Worm (Caenorhabditis elegans) whole organism, young adult: ENCODE data around the gene lin-12.
A peak's percentile ranks its signal among the peaks of the same experiment; 100 is the strongest.

Experiments used
- B0019.2 ChIP-seq: fragments of 200-800 bp; sonication (Bioruptor generic); conservative IDR thresholded peaks from 2 replicates; pipeline ENCODE4 v1.3.6; 2022; ENCODE audit warnings: missing genetic modification reagents, missing genetic modification characterization, missing compliant biosample characterization
- B0035.1 ChIP-seq: sonication (generic microtip); optimal IDR thresholded peaks from 2 replicates; lab custom pipeline; 2016; ENCODE audit warnings: missing genetic modification characterization, mild to moderate bottlenecking, missing compliant biosample characterization, missing genotype, missing genetic modification reagents
- B0261.1 ChIP-seq: sonication (generic microtip); optimal IDR thresholded peaks from 2 replicates; lab custom pipeline; 2016; ENCODE audit warnings: mild to moderate bottlenecking, missing genetic modification characterization, moderate library complexity, missing compliant biosample characterization
- B0336.3 ChIP-seq: fragments of 200-800 bp; sonication (Bioruptor generic); IDR thresholded peaks from 2 replicates; pipeline ENCODE4 v1.3.6; 2022; ENCODE audit warnings: missing genetic modification characterization, missing compliant biosample characterization
- F22D6.2 ChIP-seq: sonication (generic microtip); optimal IDR thresholded peaks from 2 replicates; lab custom pipeline; 2016; ENCODE audit warnings: mild to moderate bottlenecking, missing genetic modification characterization, missing compliant biosample characterization
- T07F8.4 ChIP-seq: sonication (generic microtip); optimal IDR thresholded peaks from 2 replicates; lab custom pipeline; 2016; ENCODE audit warnings: mild to moderate bottlenecking, missing genetic modification characterization, moderate library complexity, missing compliant biosample characterization
- Y56A3A.18 ChIP-seq: fragments of 200-800 bp; sonication (Bioruptor generic); IDR thresholded peaks from 2 replicates; pipeline ENCODE4 v1.3.6; 2022; ENCODE audit warnings: missing genetic modification reagents, missing genetic modification characterization, missing compliant biosample characterization
- Y67H2A.10 ChIP-seq: fragments of 200-800 bp; sonication (Bioruptor generic); conservative IDR thresholded peaks from 2 replicates; pipeline ENCODE4 v1.3.6; 2022; ENCODE audit warnings: missing genetic modification reagents, missing genetic modification characterization, missing compliant biosample characterization
- Y79H2A.3 ChIP-seq: fragments of 200-800 bp; sonication (Bioruptor generic); conservative IDR thresholded peaks from 2 replicates; pipeline ENCODE4 v1.3.6; 2022; ENCODE audit warnings: missing genetic modification reagents, missing genetic modification characterization, missing compliant biosample characterization
- akir-1 ChIP-seq: fragments of 200-800 bp; sonication (Bioruptor generic); optimal IDR thresholded peaks from 2 replicates; lab custom pipeline; 2018; ENCODE audit warnings: mild to moderate bottlenecking, missing genetic modification characterization, moderate library complexity, missing compliant biosample characterization
- atf-7 ChIP-seq: sonication (generic microtip); optimal IDR thresholded peaks from 2 replicates; lab custom pipeline; 2017; ENCODE audit warnings: mild to moderate bottlenecking, missing genetic modification characterization, missing compliant biosample characterization
- attf-5 ChIP-seq: fragments of 200-800 bp; sonication (Bioruptor generic); optimal IDR thresholded peaks from 2 replicates; lab custom pipeline; 2018; ENCODE audit warnings: mild to moderate bottlenecking, missing genetic modification characterization, missing compliant biosample characterization
- ccch-3 ChIP-seq: fragments of 200-800 bp; sonication (Bioruptor generic); optimal IDR thresholded peaks from 2 replicates; lab custom pipeline; 2018; ENCODE audit warnings: mild to moderate bottlenecking, missing genetic modification characterization, missing compliant biosample characterization
- die-1 ChIP-seq: sonication (generic microtip); optimal IDR thresholded peaks from 2 replicates; lab custom pipeline; 2016; ENCODE audit warnings: missing genotype, mild to moderate bottlenecking, missing genetic modification characterization, missing compliant biosample characterization
- dpff-1 ChIP-seq: sonication (generic microtip); optimal IDR thresholded peaks from 2 replicates; lab custom pipeline; 2017; ENCODE audit warnings: mild to moderate bottlenecking, missing genetic modification characterization, missing compliant biosample characterization
- dpl-1 ChIP-seq: fragments of 150-350 bp; optimal IDR thresholded peaks from 2 replicates; lab custom pipeline; 2014; ENCODE audit warnings: missing biosample characterization, missing genetic modification reagents, missing genetic modification characterization
- egl-44 ChIP-seq: fragments of 200-800 bp; sonication (Bioruptor generic); IDR thresholded peaks from 2 replicates; pipeline ENCODE4 v1.3.6; 2022; ENCODE audit warnings: missing genetic modification reagents, missing genetic modification characterization, missing compliant biosample characterization
- egrh-3 ChIP-seq: fragments of 200-800 bp; sonication (Bioruptor generic); IDR thresholded peaks from 2 replicates; pipeline ENCODE4 v1.3.6; 2022; ENCODE audit warnings: missing genetic modification reagents, missing genetic modification characterization, missing compliant biosample characterization
- him-1 ChIP-seq: sonication (generic microtip); optimal IDR thresholded peaks from 2 replicates; lab custom pipeline; 2016; ENCODE audit warnings: missing genotype, missing genetic modification reagents, missing genetic modification characterization, missing compliant biosample characterization
- hlh-12 ChIP-seq: sonication (generic microtip); optimal IDR thresholded peaks from 2 replicates; lab custom pipeline; 2016; ENCODE audit warnings: missing genetic modification characterization, missing compliant biosample characterization
- hrde-1 ChIP-seq: sonication (generic microtip); optimal IDR thresholded peaks from 2 replicates; lab custom pipeline; 2016; ENCODE audit warnings: missing genetic modification characterization, mild to moderate bottlenecking, missing compliant biosample characterization, moderate library complexity, missing genotype, missing genetic modification reagents, borderline replicate concordance
- hsf-1 ChIP-seq: fragments of 200-800 bp; sonication (Bioruptor generic); IDR thresholded peaks from 2 replicates; pipeline ENCODE4 v1.3.6; 2022; ENCODE audit warnings: missing genetic modification reagents, missing genetic modification characterization, missing compliant biosample characterization
- lag-1 ChIP-seq: fragments of 200-800 bp; sonication (Bioruptor generic); IDR thresholded peaks from 2 replicates; pipeline ENCODE4 v1.3.6; 2022; ENCODE audit warnings: missing genetic modification reagents, missing genetic modification characterization, missing compliant biosample characterization
- let-607 ChIP-seq, 2 experiments: fragments of 200-800 bp in 1 of 2; sonication (Bioruptor generic) in 1 of 2; sonication (generic microtip) in 1 of 2; optimal IDR thresholded peaks; 2 replicates each; lab custom pipeline; 2016 to 2018; ENCODE audit warnings: mild to moderate bottlenecking in 2 of 2, missing compliant biosample characterization in 2 of 2, missing genetic modification characterization in 2 of 2, moderate library complexity in 2 of 2, missing genotype in 1 of 2
- lin-26 ChIP-seq: fragments of 200-800 bp; sonication (Bioruptor generic); IDR thresholded peaks from 2 replicates; pipeline ENCODE4 v1.3.6; 2022; ENCODE audit warnings: missing genetic modification reagents, missing genetic modification characterization, missing compliant biosample characterization
- lin-40 ChIP-seq: sonication (generic microtip); optimal IDR thresholded peaks from 2 replicates; lab custom pipeline; 2016; ENCODE audit warnings: missing genetic modification characterization, mild to moderate bottlenecking, missing compliant biosample characterization, missing genotype, missing genetic modification reagents
- lin-54 ChIP-seq: fragments of 200-800 bp; sonication (Bioruptor generic); optimal IDR thresholded peaks from 2 replicates; lab custom pipeline; 2018; ENCODE audit warnings: mild to moderate bottlenecking, missing genetic modification characterization, missing compliant biosample characterization
- lsy-27 ChIP-seq: sonication (generic microtip); optimal IDR thresholded peaks from 2 replicates; lab custom pipeline; 2017; ENCODE audit warnings: missing genetic modification characterization, mild to moderate bottlenecking, missing compliant biosample characterization, antibody characterized with exemption, missing genotype, borderline replicate concordance; ENCODE audit not compliant: insufficient read depth
- madf-6 ChIP-seq: fragments of 200-800 bp; sonication (Bioruptor generic); IDR thresholded peaks from 2 replicates; pipeline ENCODE4 v1.3.6; 2022; ENCODE audit warnings: missing genetic modification reagents, missing genetic modification characterization, missing compliant biosample characterization
- nfya-1 ChIP-seq: sonication (generic microtip); optimal IDR thresholded peaks from 2 replicates; lab custom pipeline; 2017; ENCODE audit warnings: antibody characterized with exemption, missing compliant biosample characterization, missing genetic modification characterization, borderline replicate concordance; ENCODE audit not compliant: insufficient read depth
- nfya-2 ChIP-seq: fragments of 200-800 bp; sonication (Bioruptor generic); IDR thresholded peaks from 2 replicates; pipeline ENCODE4 v1.3.6; 2022; ENCODE audit warnings: missing genetic modification reagents, missing genetic modification characterization, missing compliant biosample characterization
- nfyb-1 ChIP-seq: fragments of 200-800 bp; sonication (Bioruptor generic); IDR thresholded peaks from 2 replicates; pipeline ENCODE4 v1.3.6; 2022; ENCODE audit warnings: missing genetic modification reagents, missing genetic modification characterization, missing compliant biosample characterization
- nhr-179 ChIP-seq: sonication (generic microtip); optimal IDR thresholded peaks from 2 replicates; lab custom pipeline; 2016; ENCODE audit warnings: mild to moderate bottlenecking, missing genetic modification characterization, missing compliant biosample characterization
- nhr-90 ChIP-seq: sonication (generic microtip); optimal IDR thresholded peaks from 2 replicates; lab custom pipeline; 2016; ENCODE audit warnings: missing genotype, mild to moderate bottlenecking, missing genetic modification characterization, missing compliant biosample characterization
- pha-4 ChIP-seq: fragments of 150-350 bp; sonication (generic microtip); optimal IDR thresholded peaks from 2 replicates; lab custom pipeline; 2014; ENCODE audit warnings: missing biosample characterization, missing genetic modification reagents, missing genetic modification characterization
- rcor-1 ChIP-seq: fragments of 200-800 bp; sonication (Bioruptor generic); IDR thresholded peaks from 2 replicates; pipeline ENCODE4 v1.3.6; 2022; ENCODE audit warnings: missing genetic modification reagents, missing genetic modification characterization, missing compliant biosample characterization
- rpc-1 ChIP-seq, 2 experiments: fragments of 150-350 bp in 1 of 2; sonication (generic microtip) in 1 of 2; optimal IDR thresholded peaks; 2 replicates each; lab custom pipeline; 2014 to 2018; ENCODE audit warnings: missing biosample characterization in 1 of 2, missing genetic modification characterization in 1 of 2, missing genetic modification reagents in 1 of 2, missing genotype in 1 of 2
- sdz-38 ChIP-seq: sonication (generic microtip); optimal IDR thresholded peaks from 2 replicates; lab custom pipeline; 2016; ENCODE audit warnings: missing genotype, missing genetic modification characterization, missing compliant biosample characterization
- snpc-1.3 ChIP-seq: sonication (generic microtip); optimal IDR thresholded peaks from 2 replicates; lab custom pipeline; 2017; ENCODE audit warnings: missing genetic modification characterization, mild to moderate bottlenecking, missing compliant biosample characterization, antibody characterized with exemption, moderate library complexity, missing genotype, missing genetic modification reagents; ENCODE audit not compliant: insufficient read depth
- snpc-3.4 ChIP-seq: sonication (generic microtip); optimal IDR thresholded peaks from 2 replicates; lab custom pipeline; 2017; ENCODE audit warnings: missing genetic modification characterization, mild to moderate bottlenecking, missing compliant biosample characterization, antibody characterized with exemption, moderate library complexity, missing genotype, missing genetic modification reagents
- snpc-4 ChIP-seq, 5 experiments: fragments of 150-350 bp in 1 of 5; sonication (generic microtip) in 4 of 5; optimal IDR thresholded peaks; 2 replicates each; lab custom pipeline; 2014 to 2018; ENCODE audit warnings: missing genetic modification characterization in 5 of 5, missing biosample characterization in 3 of 5, antibody characterized with exemption in 2 of 5, mild to moderate bottlenecking in 2 of 5, missing compliant biosample characterization in 2 of 5, missing genotype in 2 of 5, moderate library complexity in 2 of 5, missing genetic modification reagents in 1 of 5
- xnd-1 ChIP-seq: sonication (generic microtip); optimal IDR thresholded peaks from 2 replicates; lab custom pipeline; 2016; ENCODE audit warnings: missing genotype, missing genetic modification reagents, missing genetic modification characterization, missing compliant biosample characterization
- zfh-2 ChIP-seq: fragments of 200-800 bp; sonication (Bioruptor generic); conservative IDR thresholded peaks from 2 replicates; pipeline ENCODE4 v1.3.6; 2022; ENCODE audit warnings: missing genetic modification reagents, missing genetic modification characterization, missing compliant biosample characterization
- ztf-28 ChIP-seq: fragments of 200-800 bp; sonication (Bioruptor generic); IDR thresholded peaks from 2 replicates; pipeline ENCODE4 v1.3.6; 2022; ENCODE audit warnings: missing genetic modification reagents, missing genetic modification characterization, missing compliant biosample characterization

The lin-12 gene

ce11 chrIII:9060267-9060666 is 11.0 kb downstream of the lin-12 start (continued):
- TF ChIP-seq egl-44 (GFP tag; lab: Robert Waterston, UW) (no peak), madf-6 (peak; percentile 30; the same call in 1 of the 2 replicates)
- TF ChIP-seq, all 124 proteins: peak for 31

- TF ChIP-seq Y67H2A.10 (GFP tag; lab: Robert Waterston, UW) (no peak), dpl-1 (no peak), nhr-90 (tag; lab: Kevin White, UChicago) (no peak), hrde-1 (tag; lab: Kevin White, UChicago) (no peak), dpff-1 (tag; lab: Kevin White, UChicago) (no peak), xnd-1 (peak; percentile 2), sdz-38 (tag; lab: Kevin White, UChicago) (no peak), nfyb-1 (GFP tag; lab: Robert Waterston, UW) (no peak), pha-4 (tag; lab: Kevin White, UChicago) (peak; percentile 28), lsy-27 (tag; lab: Kevin White, UChicago) (no peak), attf-5 (GFP tag; lab: Kevin White, UChicago) (no peak), lin-54 (peak; percentile 13), lin-40 (tag; lab: Kevin White, UChicago) (peak; percentile 19), B0261.1 (no peak), him-1 (tag; lab: Kevin White, UChicago) (no peak), atf-7 (tag; lab: Kevin White, UChicago) (peak; percentile 46), Y56A3A.18 (no peak), T07F8.4 (tag; lab: Kevin White, UChicago) (no peak), hsf-1 (GFP tag; lab: Robert Waterston, UW) (peak; percentile 92), nfya-2 (GFP tag; lab: Robert Waterston, UW) (no peak), Y79H2A.3 (GFP tag; lab: Robert Waterston, UW) (no peak), egrh-3 (GFP tag; lab: Robert Waterston, UW) (no peak), rpc-1 (optimal IDR thresholded peaks at IDR 0.05; lab: Kevin White, UChicago) (peak; percentile 0), rpc-1 (tag; optimal IDR thresholded peaks at IDR 0.05; lab: Kevin White, UChicago) (no peak), B0336.3 (GFP tag; lab: Robert Waterston, UW) (peak; percentile 44; the same call in 1 of the 2 replicates), snpc-4 (GFP tag; optimal IDR thresholded peaks at IDR 0.05; lab: Kevin White, UChicago) (no peak), snpc-4 (tag; optimal IDR thresholded peaks at IDR 0.05; lab: Kevin White, UChicago) (no peak), B0019.2 (no peak), F22D6.2 (tag; lab: Kevin White, UChicago) (no peak), snpc-1.3 (tag; lab: Kevin White, UChicago) (peak; percentile 40), ztf-28 (no peak), B0035.1 (tag; lab: Kevin White, UChicago) (no peak), nfya-1 (tag; lab: Kevin White, UChicago) (no peak), lag-1 (GFP tag; lab: Robert Waterston, UW) (no peak), akir-1 (GFP tag; lab: Kevin White, UChicago) (no peak), die-1 (tag; lab: Kevin White, UChicago) (no peak), hlh-12 (tag; lab: Kevin White, UChicago) (no peak), lin-26 (GFP tag; lab: Robert Waterston, UW) (no peak), snpc-3.4 (tag; lab: Kevin White, UChicago) (peak; percentile 50), zfh-2 (no peak), let-607 (tag; optimal IDR thresholded peaks at IDR 0.05; lab: Kevin White, UChicago) (peak; percentile 58 to 87), rcor-1 (GFP tag; lab: Robert Waterston, UW) (0 out of 2 replicates have a peak, but pooled peaks have one; percentile 7), ccch-3 (GFP tag; lab: Kevin White, UChicago) (no peak), nhr-179 (tag; lab: Kevin White, UChicago) (no peak)
Observed at ce11 chrIII:9058959-9059534, 12.2 kb downstream of the lin-12 start, which contains the start of gene gst-1. Gene gst-1 (plus strand): TSS chrIII:9059331.
